Worm (Caenorhabditis elegans) whole organism, L4 larva: Measurements from ENCODE around the gene C49F8.14.
A peak's percentile ranks its signal among the peaks of the same experiment; 100 is the strongest.

Source experiments
- F49E8.2 ChIP-seq: sonication (generic microtip); optimal IDR thresholded peaks from 2 replicates; lab custom pipeline; 2016; ENCODE audit warnings: missing compliant biosample characterization, mild to moderate bottlenecking, missing genetic modification characterization, borderline replicate concordance
- aha-1 ChIP-seq: fragments of 150-350 bp; peaks from one replicate; lab custom pipeline; 2014; ENCODE audit warnings: missing biosample characterization, missing genetic modification characterization
- ama-1 ChIP-seq: fragments of 150-350 bp; optimal IDR thresholded peaks from 2 replicates; lab custom pipeline; 2014; ENCODE audit warnings: inconsistent platforms, mixed read lengths
- ceh-28 ChIP-seq: fragments of 150-350 bp; optimal IDR thresholded peaks from 2 replicates; lab custom pipeline; 2014; ENCODE audit warnings: missing biosample characterization, missing genetic modification reagents, missing genetic modification characterization
- daf-16 ChIP-seq, 3 experiments: sonication (generic microtip); optimal IDR thresholded peaks; 2 replicates each; lab custom pipeline; 2016 to 2017; ENCODE audit warnings: missing genetic modification characterization in 3 of 3, missing genetic modification reagents in 3 of 3, mild to moderate bottlenecking in 2 of 3, missing compliant biosample characterization in 2 of 3, missing biosample characterization in 1 of 3, moderate library complexity in 1 of 3
- dmd-6 ChIP-seq: fragments of 200-800 bp; sonication (Bioruptor generic); IDR thresholded peaks from 2 replicates; pipeline ENCODE4 v1.3.6; 2022; ENCODE audit warnings: missing genetic modification reagents, missing genetic modification characterization, missing compliant biosample characterization
- dve-1 ChIP-seq: sonication (generic microtip); optimal IDR thresholded peaks from 2 replicates; lab custom pipeline; 2017; ENCODE audit warnings: antibody characterized with exemption, mild to moderate bottlenecking, missing genetic modification characterization, missing compliant biosample characterization; ENCODE audit not compliant: insufficient read depth
- egl-27 ChIP-seq: sonication (generic microtip); optimal IDR thresholded peaks from 3 replicates; lab custom pipeline; 2017; ENCODE audit warnings: missing biosample characterization, missing genetic modification reagents, missing genetic modification characterization
- hlh-11 ChIP-seq: fragments of 200-800 bp; sonication (Bioruptor generic); optimal IDR thresholded peaks from 2 replicates; lab custom pipeline; 2018; ENCODE audit warnings: mild to moderate bottlenecking, missing genetic modification characterization, missing compliant biosample characterization
- hlh-30 ChIP-seq: sonication (generic microtip); optimal IDR thresholded peaks from 2 replicates; lab custom pipeline; 2017; ENCODE audit warnings: antibody characterized with exemption, mild to moderate bottlenecking, missing genetic modification characterization, missing compliant biosample characterization; ENCODE audit not compliant: insufficient read depth
- hmg-1.1 ChIP-seq: fragments of 200-800 bp; sonication (Bioruptor generic); IDR thresholded peaks from 2 replicates; pipeline ENCODE4 v1.3.6; 2022; ENCODE audit warnings: missing genetic modification reagents, missing genetic modification characterization, missing compliant biosample characterization
- jun-1 ChIP-seq: fragments of 150-350 bp; optimal IDR thresholded peaks from 2 replicates; lab custom pipeline; 2014; ENCODE audit warnings: missing biosample characterization, missing genetic modification reagents, missing genetic modification characterization
- lin-1 ChIP-seq: fragments of 200-800 bp; sonication (Bioruptor generic); IDR thresholded peaks from 2 replicates; pipeline ENCODE4 v1.3.6; 2022; ENCODE audit warnings: missing genetic modification reagents, missing genetic modification characterization, missing compliant biosample characterization
- mep-1 ChIP-seq: fragments of 150-350 bp; sonication (generic microtip); optimal IDR thresholded peaks from 3 replicates; lab custom pipeline; 2014; ENCODE audit warnings: missing biosample characterization, missing genetic modification characterization
- mxl-2 ChIP-seq: fragments of 200-800 bp; sonication (Bioruptor generic); conservative IDR thresholded peaks from 2 replicates; pipeline ENCODE4 v1.3.6; 2022; ENCODE audit warnings: missing genetic modification reagents, missing genetic modification characterization, missing compliant biosample characterization
- mxl-3 ChIP-seq: fragments of 200-800 bp; sonication (Bioruptor generic); optimal IDR thresholded peaks from 2 replicates; lab custom pipeline; 2018; ENCODE audit warnings: mild to moderate bottlenecking, missing genetic modification characterization, missing compliant biosample characterization
- nhr-10 ChIP-seq: fragments of 150-350 bp; optimal IDR thresholded peaks from 2 replicates; lab custom pipeline; 2014; ENCODE audit warnings: missing biosample characterization, missing genetic modification characterization
- nhr-102 ChIP-seq: sonication (generic microtip); optimal IDR thresholded peaks from 2 replicates; lab custom pipeline; 2016; ENCODE audit warnings: mild to moderate bottlenecking, missing genetic modification characterization, moderate library complexity, missing compliant biosample characterization
- nhr-11 ChIP-seq: fragments of 150-350 bp; optimal IDR thresholded peaks from 2 replicates; lab custom pipeline; 2014; ENCODE audit warnings: missing biosample characterization, missing genetic modification characterization
- nhr-28 ChIP-seq: fragments of 150-350 bp; optimal IDR thresholded peaks from 2 replicates; lab custom pipeline; 2014; ENCODE audit warnings: missing biosample characterization, missing genetic modification characterization
- nhr-48 ChIP-seq: sonication (generic microtip); optimal IDR thresholded peaks from 2 replicates; lab custom pipeline; 2016; ENCODE audit warnings: mild to moderate bottlenecking, missing genetic modification characterization, missing compliant biosample characterization
- php-3 ChIP-seq: fragments of 200-800 bp; sonication (Bioruptor generic); IDR thresholded peaks from 2 replicates; pipeline ENCODE4 v1.3.6; 2022; ENCODE audit warnings: missing genetic modification reagents, missing genetic modification characterization, missing compliant biosample characterization
- pqm-1 ChIP-seq: sonication (generic microtip); optimal IDR thresholded peaks from 2 replicates; lab custom pipeline; 2017; ENCODE audit warnings: missing biosample characterization, missing genetic modification characterization
- spr-3 ChIP-seq: fragments of 200-800 bp; sonication (Bioruptor generic); optimal IDR thresholded peaks from 2 replicates; lab custom pipeline; 2018; ENCODE audit warnings: mild to moderate bottlenecking, missing genetic modification characterization, missing compliant biosample characterization
- unc-130 ChIP-seq: sonication (generic microtip); optimal IDR thresholded peaks from 2 replicates; lab custom pipeline; 2016; ENCODE audit warnings: missing genetic modification reagents, missing genetic modification characterization, missing compliant biosample characterization
- unc-62 ChIP-seq, 3 experiments: fragments of 150-350 bp in 1 of 3; sonication (generic microtip); optimal IDR thresholded peaks in 2 of 3; peaks in 1 of 3; 1 replicate in 1 of 3; 2 replicates in 2 of 3; lab custom pipeline; 2014 to 2017; ENCODE audit warnings: missing biosample characterization in 3 of 3, missing genetic modification characterization in 3 of 3, missing genetic modification reagents in 3 of 3, missing genotype in 1 of 3
- ztf-11 ChIP-seq: fragments of 150-350 bp; optimal IDR thresholded peaks from 2 replicates; lab custom pipeline; 2014; ENCODE audit warnings: missing biosample characterization, missing genetic modification characterization

C49F8.14 gene

DNA sequence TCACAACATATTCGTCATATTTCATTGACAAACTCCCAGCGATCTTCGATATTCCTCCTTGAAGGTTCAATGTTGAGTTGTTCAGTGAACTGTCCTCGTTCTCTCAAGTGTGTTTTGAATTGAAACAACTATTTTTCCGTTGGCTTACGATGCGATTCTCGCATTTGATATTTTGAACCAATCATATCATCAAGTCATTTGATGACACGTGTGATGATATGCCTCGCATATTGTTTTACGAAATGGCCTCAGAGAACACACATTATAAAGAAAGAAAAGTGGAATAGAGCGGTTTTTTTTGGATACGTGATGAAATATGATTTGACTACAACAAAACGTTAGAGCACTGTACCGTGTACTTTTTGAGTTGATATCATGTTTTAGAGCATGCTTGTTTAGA, 28.3 kb downstream of the C49F8.14 start (continued):
- TF ChIP-seq nhr-10 (tag; lab: Kevin White, UChicago): peak; percentile 92
- TF ChIP-seq mxl-2: 0 out of 2 replicates have a peak, but pooled peaks have one; percentile 6
- no peak for TF ChIP-seq ceh-28 (tag; lab: Kevin White, UChicago)

DNA sequence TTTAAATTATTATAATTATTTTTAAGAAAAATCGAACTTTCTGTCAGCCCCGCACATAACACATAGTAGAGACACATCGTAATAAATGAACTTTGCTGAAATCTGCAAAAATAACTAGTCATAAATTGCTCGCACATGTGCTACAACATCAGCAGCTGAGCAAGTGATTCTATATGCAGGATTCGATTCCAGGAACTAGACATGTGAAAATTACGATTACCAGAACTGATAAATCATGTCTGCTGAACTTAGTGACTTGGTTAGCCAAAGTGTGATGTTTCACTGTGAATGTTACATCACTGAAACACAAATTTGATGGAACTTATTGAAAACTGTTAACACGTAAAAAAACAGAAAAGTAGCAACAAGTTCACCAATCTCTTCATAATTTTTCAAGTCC, 29.5 kb downstream of the C49F8.14 start:
- peak; percentile 71 for TF ChIP-seq mxl-3 (GFP tag; lab: Kevin White, UChicago)
- TF ChIP-seq hmg-1.1: no peak

DNA sequence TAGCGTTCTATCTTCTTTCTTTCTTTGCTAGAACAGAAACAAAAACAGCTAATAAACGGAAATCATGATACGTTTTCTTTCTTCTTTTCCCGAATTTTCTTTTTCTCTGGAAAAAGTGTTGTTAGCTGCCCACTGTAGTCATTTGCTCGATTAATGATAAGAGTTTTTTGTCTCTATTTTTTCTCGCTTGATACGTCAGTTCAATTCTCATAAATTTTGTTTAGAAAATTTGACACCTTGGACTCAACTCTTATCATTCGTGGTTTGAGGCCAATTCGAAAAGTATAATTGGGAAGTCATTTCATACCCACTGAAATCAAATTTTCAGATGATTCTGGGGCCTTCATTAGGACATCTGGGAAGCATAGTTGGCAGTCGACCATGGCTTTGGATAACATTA, 34.9 kb downstream of the C49F8.14 start:
- TF ChIP-seq pqm-1 (peak; percentile 58), hlh-11 (peak; percentile 62), dmd-6 (peak; percentile 62), dve-1 (tag; lab: Kevin White, UChicago) (peak; percentile 20), unc-62 (GFP tag; optimal IDR thresholded peaks at IDR 0.05 in 1 of 2; lab: Kevin White, UChicago) (peak in 1 of 2 experiments; percentile 23), unc-62 (tag; optimal IDR thresholded peaks at IDR 0.05; lab: Kevin White, UChicago) (no peak), ama-1 (lab: Kevin White, UChicago) (no peak), nhr-28 (tag; lab: Kevin White, UChicago) (peak; percentile 54), daf-16 (GFP tag; optimal IDR thresholded peaks at IDR 0.05; lab: Kevin White, UChicago) (no peak), daf-16 (tag; optimal IDR thresholded peaks at IDR 0.05; lab: Kevin White, UChicago) (peak; percentile 65), jun-1 (tag; lab: Kevin White, UChicago) (no peak), aha-1 (tag; lab: Kevin White, UChicago) (peak; percentile 51)

DNA sequence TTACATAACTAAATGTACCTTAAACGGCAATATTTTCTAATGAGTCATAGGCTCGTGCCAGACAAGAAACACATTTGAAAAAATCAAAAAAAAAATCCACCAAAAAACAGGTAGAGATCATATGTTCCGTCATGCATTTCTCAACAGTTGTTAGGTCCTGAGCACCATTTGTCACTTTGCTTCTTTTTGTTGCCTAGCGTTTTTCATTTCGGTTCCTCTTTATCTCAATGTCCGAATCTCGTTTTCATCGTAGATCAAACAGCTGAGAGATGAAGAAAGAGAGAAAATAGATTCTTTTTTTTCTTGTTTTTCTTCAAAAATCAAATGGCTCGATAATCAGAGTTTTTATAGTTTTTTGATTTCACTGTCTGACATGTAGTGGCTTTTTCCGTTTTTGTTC, 35.8 kb downstream of the C49F8.14 start:
- peak; percentile 46 for TF ChIP-seq hlh-30 (tag; lab: Kevin White, UChicago)
- TF ChIP-seq nhr-11 (tag; lab: Kevin White, UChicago): peak; percentile 25
- peak; percentile 67 for TF ChIP-seq hlh-11
- TF ChIP-seq hmg-1.1: no peak
- TF ChIP-seq daf-16 (GFP tag; optimal IDR thresholded peaks at IDR 0.05; lab: Kevin White, UChicago): peak in 1 of 2 experiments; percentile 81
- TF ChIP-seq daf-16 (tag; optimal IDR thresholded peaks at IDR 0.05; lab: Kevin White, UChicago): no peak
- peak in 1 of 2 experiments; percentile 85 for TF ChIP-seq unc-62 (GFP tag; optimal IDR thresholded peaks at IDR 0.05 in 1 of 2; lab: Kevin White, UChicago)
- no peak for TF ChIP-seq unc-62 (tag; optimal IDR thresholded peaks at IDR 0.05; lab: Kevin White, UChicago)
- no peak for TF ChIP-seq spr-3

DNA sequence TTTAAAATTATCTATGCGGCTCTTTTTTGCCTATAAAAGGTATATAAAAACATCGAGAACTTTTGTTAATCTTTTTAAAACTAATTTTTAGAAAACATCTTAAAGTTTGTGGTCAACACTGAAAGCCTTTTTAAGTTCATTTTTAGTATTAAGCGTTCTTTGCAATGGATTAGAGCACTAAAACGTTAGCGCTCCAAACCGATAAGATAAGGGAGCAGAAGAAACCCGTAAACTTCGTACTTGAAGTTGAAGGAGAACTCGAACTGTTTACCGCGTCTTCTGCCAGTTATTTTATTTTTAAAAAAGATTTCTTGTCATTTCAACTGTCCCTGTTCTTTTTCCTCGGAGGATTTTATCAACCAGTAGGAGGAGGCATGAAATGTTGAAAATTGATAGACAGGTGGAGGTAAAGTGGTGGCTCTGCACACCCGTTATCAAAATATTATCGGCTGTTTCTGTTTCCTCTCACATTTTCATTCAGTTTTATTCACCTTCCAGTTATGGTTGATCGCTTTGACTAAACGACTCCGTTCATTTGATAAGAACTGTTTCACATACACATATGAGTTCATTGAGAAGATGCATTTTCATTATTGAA, 37.6 kb downstream of the C49F8.14 start:
- TF ChIP-seq nhr-102 (tag; lab: Kevin White, UChicago): peak; percentile 46
- peak; percentile 68 for TF ChIP-seq pqm-1
- TF ChIP-seq mep-1 (tag; lab: Kevin White, UChicago): no peak
- TF ChIP-seq F49E8.2 (tag; lab: Kevin White, UChicago): no peak
- peak; percentile 58 for TF ChIP-seq nhr-28 (tag; lab: Kevin White, UChicago)
- peak; percentile 80 for TF ChIP-seq dmd-6
- TF ChIP-seq unc-130: no peak
- TF ChIP-seq hlh-11: peak; percentile 70
- TF ChIP-seq lin-1 (GFP tag; lab: Robert Waterston, UW): 0 out of 2 replicates have a peak, but pooled peaks have one; percentile 35
- no peak for TF ChIP-seq ceh-28 (tag; lab: Kevin White, UChicago)
- TF ChIP-seq ztf-11: no peak
- TF ChIP-seq php-3 (GFP tag; lab: Robert Waterston, UW): peak; percentile 37; the same call in 1 of the 2 replicates
- peak; percentile 72 for TF ChIP-seq dve-1 (tag; lab: Kevin White, UChicago)
- peak; percentile 76 for TF ChIP-seq nhr-48
- TF ChIP-seq daf-16 (GFP tag; optimal IDR thresholded peaks at IDR 0.05; lab: Kevin White, UChicago): peak in 1 of 2 experiments; percentile 49
- TF ChIP-seq daf-16 (tag; optimal IDR thresholded peaks at IDR 0.05; lab: Kevin White, UChicago): peak; percentile 75
- TF ChIP-seq, all 104 proteins: peak for 10

DNA sequence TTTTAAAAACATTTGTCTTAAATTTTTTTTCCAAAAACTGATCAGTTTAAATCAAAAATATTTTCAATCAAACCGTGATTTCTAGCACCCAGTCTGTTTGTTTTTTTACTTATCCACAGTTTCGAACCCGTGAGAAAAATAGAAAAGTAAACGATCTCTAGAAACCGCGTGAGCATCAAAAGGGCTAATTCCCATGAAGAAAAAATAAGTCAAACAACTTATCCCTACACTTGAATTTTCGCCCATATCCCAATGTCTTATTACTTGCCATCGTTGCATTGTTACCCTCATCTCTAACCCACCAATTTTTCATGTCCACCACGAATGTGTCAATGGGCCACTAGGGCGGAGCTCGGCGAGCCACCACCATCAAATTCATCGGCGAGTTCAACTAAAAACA, 39.0 kb downstream of the C49F8.14 start, which contains the start of gene ptr-24:
Gene ptr-24, plus strand, starts transcription at position 301 of the 400 bp plus-strand sequence.
- TF ChIP-seq unc-62 (GFP tag; optimal IDR thresholded peaks at IDR 0.05 in 1 of 2; lab: Kevin White, UChicago) (peak in 1 of 2 experiments; percentile 83), unc-62 (tag; optimal IDR thresholded peaks at IDR 0.05; lab: Kevin White, UChicago) (no peak), egl-27 (tag; lab: Kevin White, UChicago) (no peak)
- TF ChIP-seq, all 104 proteins: peak for 1
